Fruit fly (Drosophila melanogaster): ENCODE data around the gene CG9259.

The CG9259 gene

DNA sequence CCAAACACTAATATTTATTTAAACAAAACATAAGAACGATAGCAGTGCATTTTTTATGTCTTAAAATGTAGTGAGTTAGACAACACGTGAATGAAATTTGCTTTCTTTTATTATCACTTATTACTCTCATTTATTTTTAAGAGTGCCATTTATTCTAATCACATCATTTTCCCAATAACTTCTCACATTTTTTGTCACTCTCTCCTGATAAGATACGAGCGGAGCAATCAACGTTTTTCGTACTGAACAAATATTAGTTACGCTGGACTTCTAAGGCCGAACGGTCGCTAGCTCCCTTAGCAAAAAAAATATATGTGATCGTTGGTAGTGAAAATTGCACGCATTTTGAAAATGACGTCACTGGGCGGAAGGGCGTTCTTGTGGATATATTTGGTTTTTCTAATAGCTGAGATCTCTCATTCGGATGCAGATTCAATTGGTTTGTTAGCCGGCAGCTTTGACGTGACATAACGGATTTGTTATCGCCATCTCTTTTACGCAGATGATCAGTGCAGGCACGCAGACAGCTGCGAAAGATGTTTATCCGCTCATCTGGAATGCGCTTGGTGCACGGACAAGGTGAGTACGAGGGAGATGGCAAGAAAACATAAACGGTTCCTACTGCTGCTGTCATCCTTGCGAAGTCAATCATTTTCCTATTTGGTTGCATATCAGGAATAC is 36.3 kb upstream of the CG9259 start, which contains the start of gene Itgbn:
Gene Itgbn (plus strand): TSS at position 251 of the 681 bp plus-strand sequence.
- TF ChIP-seq CrebA (GFP tag; optimal IDR thresholded peaks at IDR 0.05; ENCODE audit: borderline replicate concordance) (no peak), sv (GFP tag; optimal IDR thresholded peaks at IDR 0.05) (no peak), Hnf4 (GFP tag; optimal IDR thresholded peaks at IDR 0.05) (no peak), GATAd (GFP tag; optimal IDR thresholded peaks at IDR 0.05) (no peak), tai (GFP tag; optimal IDR thresholded peaks at IDR 0.05) (no peak), CG32264 (GFP tag; optimal IDR thresholded peaks at IDR 0.05) (no peak), Mio (GFP tag; optimal IDR thresholded peaks at IDR 0.05) (no peak), foxo (GFP tag; optimal IDR thresholded peaks at IDR 0.05) (no peak), Rel (GFP tag; optimal IDR thresholded peaks at IDR 0.05) (no peak), Rel (tag; optimal IDR thresholded peaks at IDR 0.05) (no peak), lola (GFP tag; optimal IDR thresholded peaks at IDR 0.05) (no peak), sage (GFP tag; optimal IDR thresholded peaks at IDR 0.05) (no peak), h (GFP tag; optimal IDR thresholded peaks at IDR 0.05) (no peak), woc (GFP tag; optimal IDR thresholded peaks at IDR 0.05) (no peak), dsf (GFP tag; optimal IDR thresholded peaks at IDR 0.05; ENCODE audit: borderline replicate concordance) (no peak), N (GFP tag; optimal IDR thresholded peaks at IDR 0.05) (no peak), jim (GFP tag; optimal IDR thresholded peaks at IDR 0.05) (no peak), Dfd (GFP tag; optimal IDR thresholded peaks at IDR 0.05) (no peak), CG9705 (GFP tag; optimal IDR thresholded peaks at IDR 0.05) (no peak), Jra (GFP tag; optimal IDR thresholded peaks at IDR 0.05) (no peak)

DNA sequence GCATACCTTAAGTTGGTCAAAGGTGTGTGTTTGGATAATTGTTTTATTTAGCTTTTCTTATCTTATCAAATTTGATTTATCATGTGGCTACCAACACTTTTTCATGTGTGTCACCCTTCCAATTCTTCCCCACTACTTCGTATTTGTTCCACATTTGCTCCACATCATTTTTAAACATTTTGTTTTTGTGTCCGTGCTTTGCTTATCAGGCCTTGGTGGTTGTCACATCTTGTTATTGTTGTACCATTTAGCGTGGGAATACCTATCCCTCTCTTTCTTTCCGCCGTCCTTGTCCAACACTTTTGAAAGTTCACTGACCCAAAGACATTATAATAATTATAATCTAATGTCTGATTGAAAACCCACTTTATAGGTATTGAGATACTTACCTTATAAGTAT is 35.6 kb upstream of the CG9259 start:
- TF ChIP-seq br (GFP tag; optimal IDR thresholded peaks at IDR 0.05) (no peak), psq (GFP tag; optimal IDR thresholded peaks at IDR 0.05) (peak; percentile 3), pan (optimal IDR thresholded peaks at IDR 0.05) (no peak)

DNA sequence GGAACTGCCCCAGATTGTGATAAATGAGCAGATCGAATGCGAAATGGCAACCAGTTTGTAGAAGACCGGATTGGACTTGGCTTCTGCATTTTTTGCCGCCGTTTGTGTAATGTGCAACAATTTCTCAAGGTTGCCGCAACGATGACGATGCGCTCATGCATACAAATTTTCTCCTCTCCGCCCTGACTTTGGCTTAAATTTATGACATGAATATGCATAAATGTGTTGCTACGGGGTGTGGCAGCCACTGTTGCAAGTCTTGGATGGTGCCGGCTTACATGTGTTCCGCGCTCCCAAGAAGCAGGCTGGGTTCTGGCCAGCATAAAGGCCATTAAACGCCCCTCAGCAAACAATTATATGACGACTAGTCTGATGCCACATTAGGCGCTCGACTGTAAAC is 27.6 kb upstream of the CG9259 start:
- TF ChIP-seq CG9705 (GFP tag; optimal IDR thresholded peaks at IDR 0.05) = no peak
- no peak for TF ChIP-seq woc (GFP tag; optimal IDR thresholded peaks at IDR 0.05)
- no peak for TF ChIP-seq Vsx2 (GFP tag; optimal IDR thresholded peaks at IDR 0.05; ENCODE audit: partially characterized antibody)
- TF ChIP-seq Sp1 (GFP tag; optimal IDR thresholded peaks at IDR 0.05) = no peak
- no peak for TF ChIP-seq pan (optimal IDR thresholded peaks at IDR 0.05)
- no peak for TF ChIP-seq Hr83 (GFP tag; optimal IDR thresholded peaks at IDR 0.05; ENCODE audit: poor library complexity, severe bottlenecking)
- no peak for TF ChIP-seq N (GFP tag; optimal IDR thresholded peaks at IDR 0.05)
- no peak for TF ChIP-seq Hr78 (GFP tag; optimal IDR thresholded peaks at IDR 0.05)
- TF ChIP-seq OdsH (GFP tag; optimal IDR thresholded peaks at IDR 0.05) = no peak
- no peak for TF ChIP-seq fru (GFP tag; optimal IDR thresholded peaks at IDR 0.05)
- TF ChIP-seq HLH106 (tag; optimal IDR thresholded peaks at IDR 0.05) = no peak
- TF ChIP-seq usp (GFP tag; optimal IDR thresholded peaks at IDR 0.05) = no peak
- no peak for TF ChIP-seq foxo (GFP tag; optimal IDR thresholded peaks at IDR 0.05)
- TF ChIP-seq ey (GFP tag; optimal IDR thresholded peaks at IDR 0.05) = no peak

DNA sequence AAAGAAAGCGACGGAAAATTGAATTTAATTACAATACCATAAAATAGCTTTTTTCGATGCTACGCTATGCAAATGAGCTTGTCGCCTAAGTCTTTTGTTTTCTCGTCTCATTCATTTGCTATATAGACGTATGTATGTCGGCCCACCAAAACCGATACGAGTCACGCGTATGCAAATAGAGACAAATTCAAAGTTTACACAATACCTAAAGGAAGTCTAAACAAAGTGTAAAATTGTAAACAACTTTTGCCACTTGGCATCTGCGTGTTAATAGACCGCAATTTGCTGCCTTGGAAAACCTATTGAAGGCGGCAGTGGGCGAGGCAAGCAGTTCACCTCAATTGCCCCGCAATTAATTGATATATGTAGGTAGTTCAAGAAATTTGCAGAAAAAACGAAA is 26.6 kb upstream of the CG9259 start:
- no peak for TF ChIP-seq fru (GFP tag; optimal IDR thresholded peaks at IDR 0.05)
- TF ChIP-seq Rel (GFP tag; optimal IDR thresholded peaks at IDR 0.05) = no peak
- no peak for TF ChIP-seq Rel (tag; optimal IDR thresholded peaks at IDR 0.05)
- TF ChIP-seq Dif (GFP tag; optimal IDR thresholded peaks at IDR 0.05; ENCODE audit: partially characterized antibody) = no peak
- TF ChIP-seq sv (GFP tag; optimal IDR thresholded peaks at IDR 0.05) = no peak
- TF ChIP-seq dmrt93B (GFP tag; optimal IDR thresholded peaks at IDR 0.05) = no peak
- no peak for TF ChIP-seq Myc (optimal IDR thresholded peaks at IDR 0.05)
- no peak for TF ChIP-seq jim (GFP tag; optimal IDR thresholded peaks at IDR 0.05)
- TF ChIP-seq Hr83 (GFP tag; optimal IDR thresholded peaks at IDR 0.05; ENCODE audit: poor library complexity, severe bottlenecking) = no peak
- no peak for TF ChIP-seq lola (GFP tag; optimal IDR thresholded peaks at IDR 0.05)
- TF ChIP-seq CG9705 (GFP tag; optimal IDR thresholded peaks at IDR 0.05) = no peak
- TF ChIP-seq br (GFP tag; optimal IDR thresholded peaks at IDR 0.05) = no peak
- no peak for TF ChIP-seq foxo (GFP tag; optimal IDR thresholded peaks at IDR 0.05)
- TF ChIP-seq N (GFP tag; optimal IDR thresholded peaks at IDR 0.05) = no peak
- TF ChIP-seq CG32264 (GFP tag; optimal IDR thresholded peaks at IDR 0.05) = no peak
- no peak for TF ChIP-seq Hr78 (GFP tag; optimal IDR thresholded peaks at IDR 0.05)
- no peak for TF ChIP-seq Hnf4 (GFP tag; optimal IDR thresholded peaks at IDR 0.05)
- no peak for TF ChIP-seq Dfd (GFP tag; optimal IDR thresholded peaks at IDR 0.05)
- TF ChIP-seq Jra (GFP tag; optimal IDR thresholded peaks at IDR 0.05) = no peak
- TF ChIP-seq sage (GFP tag; optimal IDR thresholded peaks at IDR 0.05) = no peak

Data from whole organism, wandering third instar larva.